Worm (Caenorhabditis elegans) whole organism, late embryonic: ENCODE results near the gene syd-2.

Experiments
- K09A11.1 ChIP-seq: sonication (generic microtip); optimal IDR thresholded peaks from 2 replicates; lab custom pipeline; 2017; ENCODE audit warnings: antibody characterized with exemption, mild to moderate bottlenecking, missing genetic modification characterization, missing compliant biosample characterization; ENCODE audit not compliant: insufficient read depth
- T23F11.4 ChIP-seq: fragments of 200-800 bp; sonication (Bioruptor generic); optimal IDR thresholded peaks from 2 replicates; lab custom pipeline; 2018; ENCODE audit warnings: mild to moderate bottlenecking, missing genetic modification characterization, missing compliant biosample characterization
- ahr-1 ChIP-seq: sonication (generic microtip); optimal IDR thresholded peaks from 2 replicates; lab custom pipeline; 2016; ENCODE audit warnings: missing genetic modification characterization, missing compliant biosample characterization
- ama-1 ChIP-seq: fragments of 150-350 bp; optimal IDR thresholded peaks from 2 replicates; lab custom pipeline; 2014
- ceh-18 ChIP-seq: sonication (generic microtip); optimal IDR thresholded peaks from 2 replicates; lab custom pipeline; 2016; ENCODE audit warnings: missing genetic modification characterization, missing compliant biosample characterization
- ceh-19 ChIP-seq: fragments of 200-800 bp; sonication (Bioruptor generic); optimal IDR thresholded peaks from 2 replicates; lab custom pipeline; 2018; ENCODE audit warnings: mild to moderate bottlenecking, missing genetic modification characterization, missing compliant biosample characterization
- ceh-2 ChIP-seq: sonication (generic microtip); optimal IDR thresholded peaks from 2 replicates; lab custom pipeline; 2016; ENCODE audit warnings: missing genotype, missing genetic modification characterization, missing compliant biosample characterization
- ceh-22 ChIP-seq: sonication (generic microtip); optimal IDR thresholded peaks from 2 replicates; lab custom pipeline; 2017; ENCODE audit warnings: missing biosample characterization, missing genetic modification characterization
- ceh-30 ChIP-seq: fragments of 150-350 bp; optimal IDR thresholded peaks from 2 replicates; lab custom pipeline; 2014; ENCODE audit warnings: missing biosample characterization, missing genetic modification characterization
- ceh-31 ChIP-seq: sonication (generic microtip); optimal IDR thresholded peaks from 2 replicates; lab custom pipeline; 2016; ENCODE audit warnings: missing genetic modification characterization, missing compliant biosample characterization
- ceh-6 ChIP-seq: fragments of 200-800 bp; sonication (Bioruptor generic); optimal IDR thresholded peaks from 2 replicates; lab custom pipeline; 2018; ENCODE audit warnings: mild to moderate bottlenecking, missing genetic modification characterization, missing compliant biosample characterization
- che-1 ChIP-seq: sonication (generic microtip); optimal IDR thresholded peaks from 2 replicates; lab custom pipeline; 2016; ENCODE audit warnings: mild to moderate bottlenecking, missing genetic modification characterization, missing compliant biosample characterization
- dve-1 ChIP-seq: sonication (generic microtip); optimal IDR thresholded peaks from 2 replicates; lab custom pipeline; 2017; ENCODE audit warnings: antibody characterized with exemption, mild to moderate bottlenecking, missing genetic modification characterization, missing compliant biosample characterization
- fkh-10 ChIP-seq: fragments of 150-350 bp; optimal IDR thresholded peaks from 2 replicates; lab custom pipeline; 2014; ENCODE audit warnings: missing biosample characterization, missing genetic modification reagents, missing genetic modification characterization
- hlh-13 ChIP-seq: fragments of 200-800 bp; sonication (Bioruptor generic); optimal IDR thresholded peaks from 2 replicates; lab custom pipeline; 2018; ENCODE audit warnings: mild to moderate bottlenecking, missing genetic modification characterization, missing compliant biosample characterization
- hlh-6 ChIP-seq: sonication (generic microtip); optimal IDR thresholded peaks from 2 replicates; lab custom pipeline; 2016; ENCODE audit warnings: missing genotype, missing genetic modification characterization, missing compliant biosample characterization
- lim-6 ChIP-seq: sonication (generic microtip); optimal IDR thresholded peaks from 2 replicates; lab custom pipeline; 2016; ENCODE audit warnings: missing genetic modification characterization, missing compliant biosample characterization
- lin-11 ChIP-seq: fragments of 200-800 bp; sonication (Bioruptor generic); optimal IDR thresholded peaks from 2 replicates; lab custom pipeline; 2018; ENCODE audit warnings: mild to moderate bottlenecking, missing genetic modification characterization, missing compliant biosample characterization
- madf-2 ChIP-seq: sonication (generic microtip); optimal IDR thresholded peaks from 2 replicates; lab custom pipeline; 2017; ENCODE audit warnings: missing genetic modification characterization, missing compliant biosample characterization
- mec-3 ChIP-seq: sonication (generic microtip); optimal IDR thresholded peaks from 2 replicates; lab custom pipeline; 2016; ENCODE audit warnings: borderline replicate concordance, missing genetic modification characterization, missing compliant biosample characterization
- nfya-1 ChIP-seq: sonication (generic microtip); optimal IDR thresholded peaks from 2 replicates; lab custom pipeline; 2017; ENCODE audit warnings: missing genetic modification characterization, mild to moderate bottlenecking, missing compliant biosample characterization, antibody characterized with exemption, moderate library complexity
- nhr-11 ChIP-seq: fragments of 150-350 bp; optimal IDR thresholded peaks from 2 replicates; lab custom pipeline; 2014; ENCODE audit warnings: missing biosample characterization, missing genetic modification characterization
- nhr-232 ChIP-seq: sonication (generic microtip); optimal IDR thresholded peaks from 2 replicates; lab custom pipeline; 2016; ENCODE audit warnings: missing genetic modification characterization, missing compliant biosample characterization
- odd-2 ChIP-seq: sonication (generic microtip); optimal IDR thresholded peaks from 2 replicates; lab custom pipeline; 2017; ENCODE audit warnings: antibody characterized with exemption, mild to moderate bottlenecking, missing genetic modification characterization, missing compliant biosample characterization
- pha-2 ChIP-seq: sonication (generic microtip); optimal IDR thresholded peaks from 2 replicates; lab custom pipeline; 2017; ENCODE audit warnings: mild to moderate bottlenecking, missing genetic modification characterization, missing compliant biosample characterization
- pqm-1 ChIP-seq: sonication (generic microtip); optimal IDR thresholded peaks from 2 replicates; lab custom pipeline; 2016; ENCODE audit warnings: missing genetic modification characterization, missing compliant biosample characterization
- ref-2 ChIP-seq: sonication (generic microtip); optimal IDR thresholded peaks from 2 replicates; lab custom pipeline; 2016; ENCODE audit warnings: missing genetic modification characterization, missing compliant biosample characterization
- sdc-2 ChIP-seq: sonication (generic microtip); optimal IDR thresholded peaks from 2 replicates; lab custom pipeline; 2016; ENCODE audit warnings: missing genotype, missing genetic modification characterization, missing compliant biosample characterization
- tbx-2 ChIP-seq: sonication (generic microtip); optimal IDR thresholded peaks from 2 replicates; lab custom pipeline; 2016; ENCODE audit warnings: missing genetic modification characterization, missing compliant biosample characterization
- tbx-7 ChIP-seq: sonication (generic microtip); optimal IDR thresholded peaks from 2 replicates; lab custom pipeline; 2016; ENCODE audit warnings: missing genotype, missing genetic modification characterization, missing compliant biosample characterization
- ttx-3 ChIP-seq: sonication (generic microtip); optimal IDR thresholded peaks from 2 replicates; lab custom pipeline; 2016; ENCODE audit warnings: missing genetic modification reagents, missing genetic modification characterization, missing compliant biosample characterization
- unc-42 ChIP-seq: sonication (generic microtip); optimal IDR thresholded peaks from 2 replicates; lab custom pipeline; 2016; ENCODE audit warnings: missing genotype, missing genetic modification characterization, missing compliant biosample characterization
- zip-5 ChIP-seq: sonication (generic microtip); optimal IDR thresholded peaks from 2 replicates; lab custom pipeline; 2016; ENCODE audit warnings: missing genetic modification characterization, missing compliant biosample characterization

syd-2 gene

ce11 chrX:10593756-10594376, 38.8 kb upstream of the syd-2 start (continued):
- TF ChIP-seq T23F11.4 (GFP tag; lab: Kevin White, UChicago): peak; percentile 39
- peak; percentile 29 for TF ChIP-seq tbx-2
- no peak for TF ChIP-seq ama-1 (lab: Kevin White, UChicago)
- TF ChIP-seq zip-5 (tag; lab: Kevin White, UChicago): no peak
- no peak for TF ChIP-seq ceh-22
- TF ChIP-seq ref-2 (tag; lab: Kevin White, UChicago): no peak
- TF ChIP-seq dve-1 (tag; lab: Kevin White, UChicago): no peak

ce11 chrX:10593234-10593633, 38.2 kb upstream of the syd-2 start, which contains the start of gene sdn-1:
TSS of gene sdn-1 (minus strand) at chrX:10593334.
- TF ChIP-seq ceh-18 (tag; lab: Kevin White, UChicago) (no peak), ceh-30 (tag; lab: Kevin White, UChicago) (no peak), ttx-3 (tag; lab: Kevin White, UChicago) (no peak), fkh-10 (no peak), lim-6 (tag; lab: Kevin White, UChicago) (no peak), odd-2 (tag; lab: Kevin White, UChicago) (no peak), sdc-2 (tag; lab: Kevin White, UChicago) (no peak), unc-42 (tag; lab: Kevin White, UChicago) (no peak), hlh-13 (GFP tag; lab: Kevin White, UChicago) (no peak), hlh-6 (tag; lab: Kevin White, UChicago) (no peak), mec-3 (tag; lab: Kevin White, UChicago) (no peak)

- TF ChIP-seq nfya-1: peak; percentile 31
- TF ChIP-seq unc-42 (tag; lab: Kevin White, UChicago): peak; percentile 60
- no peak for TF ChIP-seq ceh-19 (GFP tag; lab: Kevin White, UChicago)
Observed at ce11 chrX:10591208-10591782, 36.3 kb upstream of the syd-2 start.

ce11 chrX:10590772-10591171, 35.7 kb upstream of the syd-2 start:
- TF ChIP-seq ahr-1 (tag; lab: Kevin White, UChicago): peak; percentile 4
- TF ChIP-seq ref-2 (tag; lab: Kevin White, UChicago): no peak

- TF ChIP-seq ceh-2 (tag; lab: Kevin White, UChicago): no peak
Observed at ce11 chrX:10589465-10589864, 34.4 kb upstream of the syd-2 start, which contains the start of gene F57C7.4. TSS of gene F57C7.4 (minus strand) at chrX:10589565.

ce11 chrX:10576872-10577271, 21.8 kb upstream of the syd-2 start, which contains the start of gene nhx-5:
TSS of gene nhx-5 (plus strand) at chrX:10576953.
- TF ChIP-seq pqm-1 (tag; lab: Kevin White, UChicago): no peak
- TF ChIP-seq lim-6 (tag; lab: Kevin White, UChicago): no peak
- no peak for TF ChIP-seq tbx-7 (tag; lab: Kevin White, UChicago)
- no peak for TF ChIP-seq nhr-11
- TF ChIP-seq che-1 (tag; lab: Kevin White, UChicago): no peak
- TF ChIP-seq K09A11.1 (tag; lab: Kevin White, UChicago): no peak
- TF ChIP-seq mec-3 (tag; lab: Kevin White, UChicago): no peak
- TF ChIP-seq pha-2 (tag; lab: Kevin White, UChicago): no peak
- no peak for TF ChIP-seq nfya-1
- no peak for TF ChIP-seq ceh-6
- no peak for TF ChIP-seq ahr-1 (tag; lab: Kevin White, UChicago)
- TF ChIP-seq ttx-3 (tag; lab: Kevin White, UChicago): no peak
- no peak for TF ChIP-seq nhr-232 (tag; lab: Kevin White, UChicago)
- no peak for TF ChIP-seq madf-2
- no peak for TF ChIP-seq ceh-31 (tag; lab: Kevin White, UChicago)
- no peak for TF ChIP-seq lin-11 (tag; lab: Kevin White, UChicago)
- no peak for TF ChIP-seq sdc-2 (tag; lab: Kevin White, UChicago)
